Worm (Caenorhabditis elegans) whole organism, mixed stage, embryonic: ENCODE data around the gene ZC443.7.

Experiments
- lin-13 ChIP-seq: fragments of 150-350 bp; optimal IDR thresholded peaks from 2 replicates; lab custom pipeline; 2014; ENCODE audit warnings: missing biosample characterization, missing genetic modification characterization
- nhr-237 ChIP-seq: fragments of 150-350 bp; optimal IDR thresholded peaks from 2 replicates; lab custom pipeline; 2014; ENCODE audit warnings: missing biosample characterization, missing genetic modification characterization
- ztf-11 ChIP-seq: fragments of 150-350 bp; optimal IDR thresholded peaks from 2 replicates; lab custom pipeline; 2014; ENCODE audit warnings: missing biosample characterization, missing genetic modification characterization

- TF ChIP-seq ztf-11 (tag; lab: Kevin White, UChicago) (no peak), lin-13 (tag; lab: Kevin White, UChicago) (no peak), nhr-237 (tag; lab: Kevin White, UChicago) (no peak)
These were observed 5.5 kb downstream of the ZC443.7 start for ce11 chrV:12811810-12812209.
